Fruit fly (Drosophila melanogaster): ENCODE results near the gene Jon99Cii.

Jon99Cii gene

DNA sequence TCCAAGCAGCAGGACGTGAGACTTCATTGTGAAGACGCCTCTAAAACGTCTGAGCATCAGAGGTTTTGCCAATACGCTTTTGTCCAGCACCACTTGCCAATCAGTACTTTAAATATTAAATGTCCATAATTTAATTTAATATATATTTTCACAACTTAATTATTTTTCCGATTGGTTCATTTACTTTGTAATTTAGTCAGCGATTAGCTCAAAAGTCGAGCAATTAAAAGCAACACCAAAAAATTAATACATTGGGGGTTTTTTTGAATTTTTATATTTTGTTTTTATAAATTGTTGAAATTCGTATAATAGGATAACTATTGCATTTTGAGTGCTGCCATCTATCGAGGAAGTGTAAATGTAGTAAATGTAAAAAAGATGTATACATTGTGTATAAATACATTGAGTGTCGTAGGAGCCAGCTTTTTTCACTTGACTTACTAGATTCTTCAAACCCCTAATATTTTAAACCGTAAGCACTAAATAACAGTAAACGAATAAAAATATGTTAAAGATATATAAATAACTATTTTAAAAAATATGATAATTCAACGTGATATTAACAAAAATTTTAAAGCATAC is 20.5 kb downstream of the Jon99Cii start, which contains the start of gene CG15517 (continued):
- no peak for TF ChIP-seq CG9876 (GFP tag; optimal IDR thresholded peaks at IDR 0.05)
- no peak for TF ChIP-seq CG4404 (GFP tag; IDR thresholded peaks at IDR 0.05)
- TF ChIP-seq Lpt (GFP tag; optimal IDR thresholded peaks at IDR 0.05), result no peak
- TF ChIP-seq kni (GFP tag; optimal IDR thresholded peaks at IDR 0.05), result no peak
- no peak for TF ChIP-seq CG5245 (GFP tag; optimal IDR thresholded peaks at IDR 0.05)
- TF ChIP-seq lola (GFP tag; optimal IDR thresholded peaks at IDR 0.05), result no peak
- TF ChIP-seq Bteb2 (GFP tag; optimal IDR thresholded peaks at IDR 0.05), result no peak
- TF ChIP-seq MTF-1 (GFP tag; optimal IDR thresholded peaks at IDR 0.05; ENCODE audit: borderline replicate concordance), result no peak
- no peak for TF ChIP-seq CG18262 (tag; optimal IDR thresholded peaks at IDR 0.05)
- no peak for TF ChIP-seq caup (GFP tag; optimal IDR thresholded peaks at IDR 0.05; ENCODE audit: severe bottlenecking)

DNA sequence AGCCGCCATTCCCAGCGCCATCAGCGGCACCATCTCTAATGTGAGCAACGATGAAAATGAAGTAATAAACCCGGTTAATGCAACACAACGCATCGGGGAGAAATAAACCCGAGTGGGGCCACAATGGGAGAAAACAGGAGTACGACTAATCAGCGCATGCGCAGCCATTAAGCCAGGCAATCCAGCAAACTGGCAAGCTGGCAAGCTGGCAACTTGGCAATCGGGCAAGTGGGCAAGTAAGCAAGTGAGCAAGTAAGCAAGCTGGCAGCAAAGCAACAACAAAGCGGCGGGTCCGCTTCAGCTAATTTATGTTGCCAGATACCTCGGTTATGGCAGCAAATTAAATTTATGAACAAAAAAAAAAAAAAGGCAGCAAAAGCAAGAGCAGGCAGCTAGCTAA is 24.8 kb downstream of the Jon99Cii start:
- no peak for TF ChIP-seq ssp (GFP tag; IDR thresholded peaks at IDR 0.05)
- peak; percentile 94 for TF ChIP-seq CG8281 (tag; optimal IDR thresholded peaks at IDR 0.05)

DNA sequence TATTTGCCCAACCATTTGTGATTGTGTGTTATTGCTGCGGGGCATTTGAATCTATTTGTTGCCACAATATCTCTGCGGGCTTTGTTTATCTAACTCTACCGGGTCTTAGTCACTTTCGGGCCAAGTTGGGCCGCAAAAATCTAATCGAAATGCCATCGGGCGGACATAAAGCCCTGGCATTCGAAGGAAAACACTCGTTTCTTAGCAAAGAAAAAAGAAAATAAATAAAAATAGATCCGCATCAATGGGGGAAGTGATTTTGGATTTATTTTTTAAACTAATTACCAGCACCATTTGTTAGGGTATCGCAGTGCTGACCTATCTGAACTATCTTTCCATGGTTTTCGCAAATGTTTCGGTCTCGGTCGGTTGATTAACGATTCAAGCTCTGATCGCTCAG is 25.8 kb downstream of the Jon99Cii start:
- peak; percentile 56 for TF ChIP-seq slbo (GFP tag; IDR thresholded peaks at IDR 0.05)
- peak; percentile 25 for TF ChIP-seq sug (tag; optimal IDR thresholded peaks at IDR 0.05)
- TF ChIP-seq Drgx (GFP tag; IDR thresholded peaks at IDR 0.05), result peak; percentile 60; the same call in 1 of the 2 replicates
- TF ChIP-seq hkb (optimal IDR thresholded peaks at IDR 0.05), result no peak
- 0 out of 2 replicates have a peak, but pooled peaks have one; percentile 7 for TF ChIP-seq hkb (GFP tag; IDR thresholded peaks at IDR 0.05)
- peak; percentile 65 for TF ChIP-seq CG9932 (GFP tag; IDR thresholded peaks at IDR 0.05)
- TF ChIP-seq CG2678 (tag; optimal IDR thresholded peaks at IDR 0.05), result peak; percentile 19
- TF ChIP-seq al (GFP tag; IDR thresholded peaks at IDR 0.05), result peak; percentile 34; the same call in 1 of the 2 replicates
- TF ChIP-seq bigmax (GFP tag; optimal IDR thresholded peaks at IDR 0.05), result no peak
- TF ChIP-seq peb (GFP tag; IDR thresholded peaks at IDR 0.05), result no peak
- TF ChIP-seq CG32532 (GFP tag; IDR thresholded peaks at IDR 0.05), result 0 out of 2 replicates have a peak, but pooled peaks have one; percentile 24
- TF ChIP-seq sob (GFP tag; IDR thresholded peaks at IDR 0.05), result 0 out of 2 replicates have a peak, but pooled peaks have one; percentile 26
- peak; percentile 42; the same call in 2 of the 3 replicates for TF ChIP-seq row (GFP tag; IDR thresholded peaks at IDR 0.05)
- peak; percentile 19; the same call in 1 of the 2 replicates for TF ChIP-seq NFAT (GFP tag; IDR thresholded peaks at IDR 0.05)
- TF ChIP-seq CG13775 (GFP tag; optimal IDR thresholded peaks at IDR 0.05), result no peak
- TF ChIP-seq lilli (GFP tag; optimal IDR thresholded peaks at IDR 0.05), result peak; percentile 5
- peak; percentile 30; the same call in 1 of the 2 replicates for TF ChIP-seq Atf6 (GFP tag; IDR thresholded peaks at IDR 0.05)
- TF ChIP-seq dysf (GFP tag; IDR thresholded peaks at IDR 0.05), result peak; percentile 47; the same call in 1 of the 3 replicates
- TF ChIP-seq Blimp-1 (GFP tag; optimal IDR thresholded peaks at IDR 0.05), result no peak
- TF ChIP-seq CG15269 (tag; optimal IDR thresholded peaks at IDR 0.05), result peak; percentile 5
- peak; percentile 53 for TF ChIP-seq CG2120 (GFP tag; optimal IDR thresholded peaks at IDR 0.05)
- 0 out of 4 replicates have a peak, but pooled peaks have one; percentile 34 for TF ChIP-seq chinmo (GFP tag; IDR thresholded peaks at IDR 0.05; ENCODE audit: partially characterized antibody)
- peak; percentile 47; the same call in 1 of the 2 replicates for TF ChIP-seq Rfx (GFP tag; IDR thresholded peaks at IDR 0.05)
- peak; percentile 23 for TF ChIP-seq gem (tag; optimal IDR thresholded peaks at IDR 0.05)
- no peak for TF ChIP-seq CG30020 (tag; optimal IDR thresholded peaks at IDR 0.05)
- TF ChIP-seq Med (GFP tag), result peak; percentile 83
- 0 out of 2 replicates have a peak, but pooled peaks have one; percentile 10 for TF ChIP-seq esg (GFP tag; conservative IDR thresholded peaks at IDR 0.05)
- no peak for TF ChIP-seq rib (GFP tag; IDR thresholded peaks at IDR 0.05)
